Worm (Caenorhabditis elegans): Measurements from ENCODE around the gene C04E6.4.

DNA sequence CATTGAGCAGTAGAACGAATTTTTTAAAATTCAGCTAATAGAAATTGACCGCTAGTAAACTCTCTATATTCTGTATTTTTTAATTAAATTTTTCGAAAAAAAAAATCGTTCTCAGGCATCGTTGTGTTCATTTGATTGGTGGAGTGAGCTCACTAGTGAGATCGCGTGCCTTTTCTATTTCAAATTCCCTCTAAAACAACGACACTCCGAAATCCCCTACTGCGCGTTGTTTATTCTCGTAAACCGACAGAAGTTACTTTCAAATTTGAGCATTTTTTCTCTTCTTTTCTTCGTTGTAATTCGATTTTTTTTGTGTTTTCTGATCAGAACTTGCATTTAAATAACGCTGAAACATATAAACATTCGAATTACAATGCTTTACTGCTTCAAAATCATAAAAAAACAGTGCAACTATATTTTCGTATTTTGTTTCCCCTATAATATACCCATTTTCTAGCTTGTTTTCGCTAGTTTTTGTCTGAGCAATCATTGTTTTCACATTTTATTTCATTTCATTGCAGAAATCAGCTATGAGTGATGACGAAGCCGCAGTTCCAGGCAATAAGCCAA is 32.4 kb downstream of the C04E6.4 start, which contains the start of gene syf-3:
- no peak for TF ChIP-seq unc-120 (tag; optimal IDR thresholded peaks at IDR 0.05; ENCODE audit: poor library complexity, severe bottlenecking)
- peak; percentile 15 for TF ChIP-seq pha-4 (tag; optimal IDR thresholded peaks at IDR 0.05)
- no peak for TF ChIP-seq flh-1 (GFP tag; optimal IDR thresholded peaks at IDR 0.05)
- TF ChIP-seq lin-13 (tag; optimal IDR thresholded peaks at IDR 0.05), result no peak
- TF ChIP-seq nhr-76 (tag; optimal IDR thresholded peaks at IDR 0.05), result no peak
- no peak for TF ChIP-seq mab-5 (tag; optimal IDR thresholded peaks at IDR 0.05)
- TF ChIP-seq nhr-28 (tag; optimal IDR thresholded peaks at IDR 0.05), result no peak

All from whole organism, mixed stage, embryonic.